Fruit fly (Drosophila melanogaster): ENCODE data around the gene CG17104.

CG17104 gene

dm6 chr2L:10682912-10683311, 5.9 kb downstream of the CG17104 start (continued):
- TF ChIP-seq bcd (GFP tag; optimal IDR thresholded peaks at IDR 0.05) (peak; percentile 4), gcm2 (GFP tag; optimal IDR thresholded peaks at IDR 0.05) (no peak), YL-1 (GFP tag; optimal IDR thresholded peaks at IDR 0.05) (no peak), lov (optimal IDR thresholded peaks at IDR 0.05) (no peak), lov (GFP tag; IDR thresholded peaks at IDR 0.05) (no peak), CG3281 (GFP tag; optimal IDR thresholded peaks at IDR 0.05) (peak; percentile 18), Ada2b (GFP tag; IDR thresholded peaks at IDR 0.05) (no peak), Dek (tag; optimal IDR thresholded peaks at IDR 0.05) (no peak), gcm (GFP tag; optimal IDR thresholded peaks at IDR 0.05) (no peak), CG12391 (tag; optimal IDR thresholded peaks at IDR 0.05) (no peak), dmrt11E (tag; optimal IDR thresholded peaks at IDR 0.05) (no peak), D19B (GFP tag; optimal IDR thresholded peaks at IDR 0.05) (peak; percentile 86), Sry-δ (GFP tag; optimal IDR thresholded peaks at IDR 0.05) (no peak), CG4282 (GFP tag; optimal IDR thresholded peaks at IDR 0.05) (no peak), Hsf (GFP tag; optimal IDR thresholded peaks at IDR 0.05) (peak; percentile 14), Mes4 (GFP tag; optimal IDR thresholded peaks at IDR 0.05) (no peak), CG30403 (GFP tag; optimal IDR thresholded peaks at IDR 0.05) (peak; percentile 1), CG8359 (GFP tag; optimal IDR thresholded peaks at IDR 0.05; ENCODE audit: borderline replicate concordance) (no peak), grau (tag; optimal IDR thresholded peaks at IDR 0.05) (peak; percentile 18), vvl (GFP tag; IDR thresholded peaks at IDR 0.05) (0 out of 2 replicates have a peak, but pooled peaks have one; percentile 15), slbo (GFP tag; IDR thresholded peaks at IDR 0.05) (peak; percentile 28; the same call in 1 of the 2 replicates), Elba2 (GFP tag; optimal IDR thresholded peaks at IDR 0.05) (no peak), stc (GFP tag; IDR thresholded peaks at IDR 0.05) (no peak), CG10267 (tag; optimal IDR thresholded peaks at IDR 0.05) (no peak), amos (GFP tag; IDR thresholded peaks at IDR 0.05; ENCODE audit: partially characterized antibody) (no peak), ci (GFP tag; IDR thresholded peaks at IDR 0.05) (no peak), CG9932 (GFP tag; IDR thresholded peaks at IDR 0.05) (peak; percentile 72), twi (tag; optimal IDR thresholded peaks at IDR 0.05) (no peak), CG31365 (tag; optimal IDR thresholded peaks at IDR 0.05) (no peak), HmgZ (tag; optimal IDR thresholded peaks at IDR 0.05) (no peak)

- no peak for TF ChIP-seq CG16779 (GFP tag; IDR thresholded peaks at IDR 0.05)
- TF ChIP-seq CG17359 (tag; optimal IDR thresholded peaks at IDR 0.05), result no peak
- no peak for TF ChIP-seq Kr (GFP tag; optimal IDR thresholded peaks at IDR 0.05)
- TF ChIP-seq chinmo (GFP tag; IDR thresholded peaks at IDR 0.05; ENCODE audit: partially characterized antibody), result 0 out of 4 replicates have a peak, but pooled peaks have one; percentile 30
- TF ChIP-seq vvl (GFP tag; IDR thresholded peaks at IDR 0.05), result peak; percentile 39; the same call in 1 of the 2 replicates
- peak; percentile 35 for TF ChIP-seq sens (GFP tag)
- peak; percentile 74 for TF ChIP-seq CG13894 (tag; optimal IDR thresholded peaks at IDR 0.05)
- peak; percentile 37 for TF ChIP-seq grn (GFP tag; optimal IDR thresholded peaks at IDR 0.05)
Observed at dm6 chr2L:10684309-10684708, 7.3 kb downstream of the CG17104 start, which contains the start of gene CG7299. Gene CG7299 (minus strand): TSS chr2L:10684409.

dm6 chr2L:10685666-10686065, 8.7 kb downstream of the CG17104 start:
- TF ChIP-seq esg (GFP tag; conservative IDR thresholded peaks at IDR 0.05), result no peak
- no peak for TF ChIP-seq Stat92E (GFP tag; optimal IDR thresholded peaks at IDR 0.05)
- TF ChIP-seq CG6175 (GFP tag; IDR thresholded peaks at IDR 0.05), result no peak
- TF ChIP-seq gsb (GFP tag; IDR thresholded peaks at IDR 0.05), result no peak
- TF ChIP-seq CG18599 (GFP tag; optimal IDR thresholded peaks at IDR 0.05), result no peak
- TF ChIP-seq CG9817 (tag; optimal IDR thresholded peaks at IDR 0.05), result no peak
- no peak for TF ChIP-seq gce (GFP tag; IDR thresholded peaks at IDR 0.05)
- no peak for TF ChIP-seq hbn (GFP tag; IDR thresholded peaks at IDR 0.05; ENCODE audit: partially characterized antibody)
- 0 out of 3 replicates have a peak, but pooled peaks have one; percentile 29 for TF ChIP-seq vnd (GFP tag; IDR thresholded peaks at IDR 0.05; ENCODE audit: partially characterized antibody)
- peak; percentile 42; the same call in 2 of the 3 replicates for TF ChIP-seq row (GFP tag; IDR thresholded peaks at IDR 0.05)
- no peak for TF ChIP-seq CG4617 (GFP tag; optimal IDR thresholded peaks at IDR 0.05; ENCODE audit: borderline replicate concordance)
- no peak for TF ChIP-seq HmgD (GFP tag; optimal IDR thresholded peaks at IDR 0.05)
- TF ChIP-seq fd102C (GFP tag; optimal IDR thresholded peaks at IDR 0.05), result no peak
- TF ChIP-seq CG3847 (GFP tag; IDR thresholded peaks at IDR 0.05), result no peak
